Worm (Caenorhabditis elegans): ENCODE data around the gene C17H12.5.
"Not testable (repeated sequence)": the region's sequence is repeated elsewhere in the genome, so short reads cannot be mapped to it uniquely, and the experiment has no call there.

- not testable (repeated sequence) for TF ChIP-seq him-1, dao-5 (tag; optimal IDR thresholded peaks at IDR 0.05)
Observed at ce11 chrIV:6827477-6827876, 10.0 kb upstream of the C17H12.5 start, which contains the start of gene H20E11.2.

All from whole organism, L4/young adult.